Fruit fly (Drosophila melanogaster): ENCODE data around the gene Usp12-46.

- no peak for TF ChIP-seq sc (optimal IDR thresholded peaks at IDR 0.05)
- no peak for TF ChIP-seq sc (GFP tag; optimal IDR thresholded peaks at IDR 0.05)
- TF ChIP-seq CG4730 (GFP tag; IDR thresholded peaks at IDR 0.05), result no peak
- no peak for TF ChIP-seq CG10147 (GFP tag; optimal IDR thresholded peaks at IDR 0.05)
- TF ChIP-seq sna (GFP tag; IDR thresholded peaks at IDR 0.05; ENCODE audit: partially characterized antibody), result no peak
- no peak for TF ChIP-seq CG17186 (GFP tag; optimal IDR thresholded peaks at IDR 0.05)
- no peak for TF ChIP-seq Dbx (GFP tag; IDR thresholded peaks at IDR 0.05)
- TF ChIP-seq gem (tag; optimal IDR thresholded peaks at IDR 0.05), result no peak
- TF ChIP-seq chn (GFP tag; optimal IDR thresholded peaks at IDR 0.05), result no peak
- no peak for TF ChIP-seq CG11085 (GFP tag; IDR thresholded peaks at IDR 0.05)
- TF ChIP-seq Rx (GFP tag; IDR thresholded peaks at IDR 0.05), result no peak
- no peak for TF ChIP-seq CG5953 (GFP tag; IDR thresholded peaks at IDR 0.05)
- no peak for TF ChIP-seq ATbp (GFP tag; optimal IDR thresholded peaks at IDR 0.05)
- no peak for TF ChIP-seq sens (GFP tag)
Measured at dm6 chr3R:22803655-22804341, 53.1 kb downstream of the Usp12-46 start, which contains the start of gene CG7031.

Measured in whole organism, embryonic.